Fruit fly (Drosophila melanogaster) whole organism, wandering third instar larva: ENCODE measurements around the gene Ac76E.

Experiments
- Abd-B ChIP-seq: fragments of >200 bp; optimal IDR thresholded peaks from 2 replicates; lab custom pipeline; 2017; ENCODE audit warnings: missing biosample characterization, missing genetic modification characterization
- Dif ChIP-seq: fragments of 200-275, 200-300 bp; sonication (Bioruptor generic); optimal IDR thresholded peaks from 2 replicates; lab custom pipeline; 2018; ENCODE audit warnings: missing biosample characterization, missing genetic modification characterization; ENCODE audit not compliant: partially characterized antibody
- GATAd ChIP-seq: sonication (Bioruptor generic); optimal IDR thresholded peaks from 2 replicates; lab custom pipeline; 2016; ENCODE audit warnings: missing biosample characterization, missing genetic modification characterization
- Hnf4 ChIP-seq: fragments of 200-800 bp; sonication (Bioruptor generic); optimal IDR thresholded peaks from 2 replicates; lab custom pipeline; 2016; ENCODE audit warnings: missing biosample characterization, mild to moderate bottlenecking, missing genetic modification characterization
- Mio ChIP-seq: sonication (Bioruptor generic); optimal IDR thresholded peaks from 2 replicates; lab custom pipeline; 2016; ENCODE audit warnings: missing biosample characterization, missing genetic modification characterization
- OdsH ChIP-seq: fragments of 200-800 bp; sonication (Bioruptor generic); optimal IDR thresholded peaks from 2 replicates; lab custom pipeline; 2016; ENCODE audit warnings: missing biosample characterization, mild to moderate bottlenecking, missing genetic modification characterization
- Sp1 ChIP-seq: fragments of 200-800 bp; sonication (Bioruptor generic); optimal IDR thresholded peaks from 3 replicates; lab custom pipeline; 2019; ENCODE audit warnings: missing biosample characterization, mild to moderate bottlenecking, missing genetic modification characterization, moderate library complexity
- br ChIP-seq: fragments of 200-800 bp; sonication (Bioruptor generic); optimal IDR thresholded peaks from 2 replicates; lab custom pipeline; 2016; ENCODE audit warnings: missing biosample characterization, missing genetic modification characterization
- foxo ChIP-seq, 2 experiments: fragments of 200-800 bp; sonication (Bioruptor generic); optimal IDR thresholded peaks; 2 replicates in 1 of 2; 3 replicates in 1 of 2; lab custom pipeline; 2016 to 2017; ENCODE audit warnings: missing biosample characterization in 2 of 2, missing genetic modification characterization in 2 of 2
- jim ChIP-seq: fragments of 175-275, 200-325 bp; sonication (Bioruptor generic); optimal IDR thresholded peaks from 2 replicates; lab custom pipeline; 2016; ENCODE audit warnings: missing biosample characterization, mild to moderate bottlenecking, missing genetic modification characterization
- usp ChIP-seq: fragments of >200 bp; optimal IDR thresholded peaks from 2 replicates; lab custom pipeline; 2017; ENCODE audit warnings: missing biosample characterization, missing genetic modification characterization
- woc ChIP-seq: sonication (Bioruptor generic); optimal IDR thresholded peaks from 2 replicates; lab custom pipeline; 2016; ENCODE audit warnings: missing biosample characterization, mild to moderate bottlenecking, missing genetic modification characterization

DNA sequence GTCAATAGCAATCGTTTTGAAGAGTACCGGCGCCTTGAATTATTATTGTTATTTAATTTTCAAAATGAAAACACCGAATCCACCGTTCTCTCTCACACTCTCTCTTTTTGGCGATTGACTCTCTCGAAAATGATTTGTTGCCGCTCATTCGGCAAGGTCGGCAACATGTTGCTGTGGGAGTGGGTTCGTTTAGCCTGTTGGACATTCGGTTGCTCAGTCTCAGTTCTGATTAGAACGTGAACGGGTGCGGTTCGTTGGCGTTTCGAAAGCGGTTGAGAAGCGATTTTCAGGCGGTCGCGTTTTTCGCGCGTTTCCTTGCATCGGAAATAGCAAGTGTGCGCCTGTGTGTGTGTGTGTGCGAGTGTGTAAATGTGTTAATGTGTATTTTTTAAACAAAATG lies at the start of gene Ac76E:
- TF ChIP-seq foxo (GFP tag; optimal IDR thresholded peaks at IDR 0.05; lab: Kevin White, UChicago) (no peak), OdsH (GFP tag; lab: Kevin White, UChicago) (no peak), usp (GFP tag; lab: Kevin White, UChicago) (no peak), br (GFP tag; lab: Kevin White, UChicago) (no peak), Sp1 (GFP tag; lab: Kevin White, UChicago) (no peak), jim (GFP tag; lab: Kevin White, UChicago) (no peak), Hnf4 (GFP tag; lab: Kevin White, UChicago) (no peak), Abd-B (GFP tag; lab: Kevin White, UChicago) (no peak), Dif (GFP tag; lab: Kevin White, UChicago) (peak; percentile 38), woc (GFP tag; lab: Kevin White, UChicago) (no peak), Mio (no peak), GATAd (GFP tag; lab: Kevin White, UChicago) (no peak)
